Worm (Caenorhabditis elegans) whole organism, young adult: ENCODE results near the gene har-1.

Experiments used
- B0019.2 ChIP-seq: fragments of 200-800 bp; sonication (Bioruptor generic); conservative IDR thresholded peaks from 2 replicates; pipeline ENCODE4 v1.3.6; 2022; ENCODE audit warnings: missing genetic modification reagents, missing genetic modification characterization, missing compliant biosample characterization
- B0035.1 ChIP-seq: sonication (generic microtip); optimal IDR thresholded peaks from 2 replicates; lab custom pipeline; 2016; ENCODE audit warnings: missing genetic modification characterization, mild to moderate bottlenecking, missing compliant biosample characterization, missing genotype, missing genetic modification reagents
- F22D6.2 ChIP-seq: sonication (generic microtip); optimal IDR thresholded peaks from 2 replicates; lab custom pipeline; 2016; ENCODE audit warnings: mild to moderate bottlenecking, missing genetic modification characterization, missing compliant biosample characterization
- F33H1.4 ChIP-seq: fragments of 200-800 bp; sonication (Bioruptor generic); IDR thresholded peaks from 2 replicates; pipeline ENCODE4 v1.3.6; 2022; ENCODE audit warnings: missing genetic modification reagents, missing genetic modification characterization, missing compliant biosample characterization
- F55B11.4 ChIP-seq: sonication (generic microtip); optimal IDR thresholded peaks from 2 replicates; lab custom pipeline; 2016; ENCODE audit warnings: missing compliant biosample characterization, missing genetic modification characterization, borderline replicate concordance; ENCODE audit not compliant: insufficient read depth
- F57A8.1 ChIP-seq: fragments of 200-800 bp; sonication (Bioruptor generic); optimal IDR thresholded peaks from 2 replicates; lab custom pipeline; 2018; ENCODE audit warnings: mild to moderate bottlenecking, missing genetic modification characterization, moderate library complexity, missing compliant biosample characterization
- K11D2.4 ChIP-seq: fragments of 200-800 bp; sonication (Bioruptor generic); IDR thresholded peaks from 2 replicates; pipeline ENCODE4 v1.3.6; 2022; ENCODE audit warnings: missing genetic modification reagents, missing genetic modification characterization, missing compliant biosample characterization
- T26A5.8 ChIP-seq: sonication (generic microtip); optimal IDR thresholded peaks from 2 replicates; lab custom pipeline; 2016; ENCODE audit warnings: missing genetic modification characterization, missing compliant biosample characterization
- Y56A3A.18 ChIP-seq: fragments of 200-800 bp; sonication (Bioruptor generic); IDR thresholded peaks from 2 replicates; pipeline ENCODE4 v1.3.6; 2022; ENCODE audit warnings: missing genetic modification reagents, missing genetic modification characterization, missing compliant biosample characterization
- Y95B8A.8 ChIP-seq: fragments of 200-800 bp; sonication (Bioruptor generic); IDR thresholded peaks from 2 replicates; pipeline ENCODE4 v1.3.6; 2022; ENCODE audit warnings: missing genetic modification reagents, missing genetic modification characterization, missing compliant biosample characterization
- ZK185.1 ChIP-seq: sonication (generic microtip); optimal IDR thresholded peaks from 2 replicates; lab custom pipeline; 2016; ENCODE audit warnings: mild to moderate bottlenecking, missing genetic modification characterization, missing compliant biosample characterization; ENCODE audit not compliant: poor library complexity, severe bottlenecking
- akir-1 ChIP-seq: fragments of 200-800 bp; sonication (Bioruptor generic); optimal IDR thresholded peaks from 2 replicates; lab custom pipeline; 2018; ENCODE audit warnings: mild to moderate bottlenecking, missing genetic modification characterization, moderate library complexity, missing compliant biosample characterization
- aptf-2 ChIP-seq: fragments of 200-800 bp; sonication (Bioruptor generic); conservative IDR thresholded peaks from 2 replicates; pipeline ENCODE4 v1.3.6; 2022; ENCODE audit warnings: missing genetic modification reagents, missing genetic modification characterization, missing compliant biosample characterization
- aptf-3 ChIP-seq: fragments of 200-800 bp; sonication (Bioruptor generic); IDR thresholded peaks from 2 replicates; pipeline ENCODE4 v1.3.6; 2022; ENCODE audit warnings: missing genetic modification characterization, missing compliant biosample characterization
- atf-7 ChIP-seq: sonication (generic microtip); optimal IDR thresholded peaks from 2 replicates; lab custom pipeline; 2017; ENCODE audit warnings: mild to moderate bottlenecking, missing genetic modification characterization, missing compliant biosample characterization
- attf-6 ChIP-seq: fragments of 200-800 bp; sonication (Bioruptor generic); IDR thresholded peaks from 2 replicates; pipeline ENCODE4 v1.3.6; 2022; ENCODE audit warnings: missing genetic modification reagents, missing genetic modification characterization, missing compliant biosample characterization
- bed-1 ChIP-seq: fragments of 200-800 bp; sonication (Bioruptor generic); IDR thresholded peaks from 2 replicates; pipeline ENCODE4 v1.3.6; 2022; ENCODE audit warnings: missing genetic modification reagents, missing genetic modification characterization, missing compliant biosample characterization
- cebp-1 ChIP-seq, 2 experiments: fragments of 200-800 bp in 1 of 2; sonication (Bioruptor generic) in 1 of 2; sonication (generic microtip) in 1 of 2; IDR thresholded peaks in 1 of 2; optimal IDR thresholded peaks in 1 of 2; 2 replicates each; pipeline versions ENCODE4 v1.3.6 to Lab custom; 2017 to 2022; ENCODE audit warnings: missing compliant biosample characterization in 2 of 2, missing genetic modification characterization in 2 of 2, mild to moderate bottlenecking in 1 of 2, missing genetic modification reagents in 1 of 2, moderate library complexity in 1 of 2
- ceh-100 ChIP-seq: fragments of 200-800 bp; sonication (Bioruptor generic); IDR thresholded peaks from 2 replicates; pipeline ENCODE4 v1.3.6; 2022; ENCODE audit warnings: missing genetic modification reagents, missing genetic modification characterization, missing compliant biosample characterization
- ceh-58 ChIP-seq: fragments of 200-800 bp; sonication (Bioruptor generic); IDR thresholded peaks from 2 replicates; pipeline ENCODE4 v1.3.6; 2022; ENCODE audit warnings: missing genetic modification characterization, missing compliant biosample characterization
- die-1 ChIP-seq: sonication (generic microtip); optimal IDR thresholded peaks from 2 replicates; lab custom pipeline; 2016; ENCODE audit warnings: missing genotype, mild to moderate bottlenecking, missing genetic modification characterization, missing compliant biosample characterization
- dpl-1 ChIP-seq: fragments of 150-350 bp; optimal IDR thresholded peaks from 2 replicates; lab custom pipeline; 2014; ENCODE audit warnings: missing biosample characterization, missing genetic modification reagents, missing genetic modification characterization
- egl-18 ChIP-seq: fragments of 200-800 bp; sonication (Bioruptor generic); IDR thresholded peaks from 2 replicates; pipeline ENCODE4 v1.3.6; 2022; ENCODE audit warnings: missing genetic modification reagents, missing genetic modification characterization, missing compliant biosample characterization
- egl-44 ChIP-seq: fragments of 200-800 bp; sonication (Bioruptor generic); IDR thresholded peaks from 2 replicates; pipeline ENCODE4 v1.3.6; 2022; ENCODE audit warnings: missing genetic modification reagents, missing genetic modification characterization, missing compliant biosample characterization
- egrh-3 ChIP-seq: fragments of 200-800 bp; sonication (Bioruptor generic); IDR thresholded peaks from 2 replicates; pipeline ENCODE4 v1.3.6; 2022; ENCODE audit warnings: missing genetic modification reagents, missing genetic modification characterization, missing compliant biosample characterization
- ekl-4 ChIP-seq: fragments of 200-800 bp; sonication (Bioruptor generic); IDR thresholded peaks from 2 replicates; pipeline ENCODE4 v1.3.6; 2022; ENCODE audit warnings: missing genetic modification reagents, missing genetic modification characterization, missing compliant biosample characterization
- ets-4 ChIP-seq: fragments of 200-800 bp; sonication (Bioruptor generic); optimal IDR thresholded peaks from 2 replicates; lab custom pipeline; 2018; ENCODE audit warnings: mild to moderate bottlenecking, missing genetic modification characterization, missing compliant biosample characterization
- him-1 ChIP-seq: sonication (generic microtip); optimal IDR thresholded peaks from 2 replicates; lab custom pipeline; 2016; ENCODE audit warnings: missing genotype, missing genetic modification reagents, missing genetic modification characterization, missing compliant biosample characterization
- hlh-12 ChIP-seq: sonication (generic microtip); optimal IDR thresholded peaks from 2 replicates; lab custom pipeline; 2016; ENCODE audit warnings: missing genetic modification characterization, missing compliant biosample characterization
- hmg-20 ChIP-seq: fragments of 200-800 bp; sonication (Bioruptor generic); IDR thresholded peaks from 2 replicates; pipeline ENCODE4 v1.3.6; 2022; ENCODE audit warnings: missing genetic modification reagents, missing genetic modification characterization, missing compliant biosample characterization
- lag-1 ChIP-seq: fragments of 200-800 bp; sonication (Bioruptor generic); IDR thresholded peaks from 2 replicates; pipeline ENCODE4 v1.3.6; 2022; ENCODE audit warnings: missing genetic modification reagents, missing genetic modification characterization, missing compliant biosample characterization
- let-607 ChIP-seq, 2 experiments: fragments of 200-800 bp in 1 of 2; sonication (Bioruptor generic) in 1 of 2; sonication (generic microtip) in 1 of 2; optimal IDR thresholded peaks; 2 replicates each; lab custom pipeline; 2016 to 2018; ENCODE audit warnings: mild to moderate bottlenecking in 2 of 2, missing compliant biosample characterization in 2 of 2, missing genetic modification characterization in 2 of 2, moderate library complexity in 2 of 2, missing genotype in 1 of 2
- lin-35 ChIP-seq, 3 experiments: fragments of 150-350 bp in 2 of 3; sonication (generic microtip) in 1 of 3; optimal IDR thresholded peaks; 2 replicates each; lab custom pipeline; 2014 to 2018; ENCODE audit warnings: missing biosample characterization in 3 of 3, missing genetic modification characterization in 3 of 3, missing genetic modification reagents in 3 of 3
- lin-54 ChIP-seq: fragments of 200-800 bp; sonication (Bioruptor generic); optimal IDR thresholded peaks from 2 replicates; lab custom pipeline; 2018; ENCODE audit warnings: mild to moderate bottlenecking, missing genetic modification characterization, missing compliant biosample characterization
- lsy-27 ChIP-seq: sonication (generic microtip); optimal IDR thresholded peaks from 2 replicates; lab custom pipeline; 2017; ENCODE audit warnings: missing genetic modification characterization, mild to moderate bottlenecking, missing compliant biosample characterization, antibody characterized with exemption, missing genotype, borderline replicate concordance; ENCODE audit not compliant: insufficient read depth
- madf-3 ChIP-seq: fragments of 200-800 bp; sonication (Bioruptor generic); IDR thresholded peaks from 2 replicates; pipeline ENCODE4 v1.3.6; 2022; ENCODE audit warnings: missing genetic modification reagents, missing genetic modification characterization, missing compliant biosample characterization
- nfyb-1 ChIP-seq: fragments of 200-800 bp; sonication (Bioruptor generic); IDR thresholded peaks from 2 replicates; pipeline ENCODE4 v1.3.6; 2022; ENCODE audit warnings: missing genetic modification reagents, missing genetic modification characterization, missing compliant biosample characterization
- nhr-179 ChIP-seq: sonication (generic microtip); optimal IDR thresholded peaks from 2 replicates; lab custom pipeline; 2016; ENCODE audit warnings: mild to moderate bottlenecking, missing genetic modification characterization, missing compliant biosample characterization
- pha-4 ChIP-seq: fragments of 150-350 bp; sonication (generic microtip); optimal IDR thresholded peaks from 2 replicates; lab custom pipeline; 2014; ENCODE audit warnings: missing biosample characterization, missing genetic modification reagents, missing genetic modification characterization
- rcor-1 ChIP-seq: fragments of 200-800 bp; sonication (Bioruptor generic); IDR thresholded peaks from 2 replicates; pipeline ENCODE4 v1.3.6; 2022; ENCODE audit warnings: missing genetic modification reagents, missing genetic modification characterization, missing compliant biosample characterization
- rec-8 ChIP-seq, 2 experiments: sonication (generic microtip); optimal IDR thresholded peaks; 2 replicates each; lab custom pipeline; 2016; ENCODE audit warnings: mild to moderate bottlenecking in 2 of 2, missing genetic modification characterization in 2 of 2, missing genetic modification reagents in 2 of 2, missing genotype in 2 of 2, missing biosample characterization in 1 of 2, missing compliant biosample characterization in 1 of 2, moderate library complexity in 1 of 2
- rpc-1 ChIP-seq, 2 experiments: fragments of 150-350 bp in 1 of 2; sonication (generic microtip) in 1 of 2; optimal IDR thresholded peaks; 2 replicates each; lab custom pipeline; 2014 to 2018; ENCODE audit warnings: missing biosample characterization in 1 of 2, missing genetic modification characterization in 1 of 2, missing genetic modification reagents in 1 of 2, missing genotype in 1 of 2
- sea-2 ChIP-seq: fragments of 200-800 bp; sonication (Bioruptor generic); IDR thresholded peaks from 2 replicates; pipeline ENCODE4 v1.3.6; 2022; ENCODE audit warnings: missing genetic modification characterization, missing compliant biosample characterization
- zfh-2 ChIP-seq: fragments of 200-800 bp; sonication (Bioruptor generic); conservative IDR thresholded peaks from 2 replicates; pipeline ENCODE4 v1.3.6; 2022; ENCODE audit warnings: missing genetic modification reagents, missing genetic modification characterization, missing compliant biosample characterization
- ztf-25 ChIP-seq: fragments of 200-800 bp; sonication (Bioruptor generic); IDR thresholded peaks from 2 replicates; pipeline ENCODE4 v1.3.6; 2022; ENCODE audit warnings: missing genetic modification reagents, missing genetic modification characterization, missing compliant biosample characterization
- ztf-3 ChIP-seq: fragments of 200-800 bp; sonication (Bioruptor generic); optimal IDR thresholded peaks from 2 replicates; lab custom pipeline; 2018; ENCODE audit warnings: mild to moderate bottlenecking, missing genetic modification characterization, missing compliant biosample characterization

Gene har-1

DNA sequence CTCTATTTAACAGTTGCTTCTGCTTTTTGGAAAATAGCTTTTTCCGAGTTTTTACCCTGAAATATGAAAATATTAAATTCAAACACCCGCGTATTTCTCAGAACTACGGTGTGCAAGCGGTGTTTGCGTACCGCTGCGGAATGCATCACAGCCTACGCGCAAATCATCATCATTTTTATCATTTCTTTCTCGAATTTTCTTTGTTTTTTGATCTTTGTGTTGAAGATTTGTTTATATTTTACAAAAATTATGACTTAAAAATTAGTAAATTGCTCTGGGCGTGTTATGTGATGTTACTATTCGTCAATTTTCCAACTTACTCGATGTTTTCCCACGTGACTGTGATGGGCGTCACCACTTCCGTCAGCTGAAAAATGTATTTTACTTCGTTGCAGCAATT, 935 bp upstream of the har-1 start (continued):
- no peak for TF ChIP-seq ceh-100 (GFP tag; lab: Robert Waterston, UW)
- TF ChIP-seq B0035.1 = no peak
- TF ChIP-seq lin-35 (GFP tag; optimal IDR thresholded peaks at IDR 0.05; lab: Kevin White, UChicago) = peak in 2 of 3 experiments; percentile 17 to 94
- peak; percentile 59 for TF ChIP-seq ekl-4 (GFP tag; lab: Robert Waterston, UW)
- TF ChIP-seq lag-1 = no peak
- no peak for TF ChIP-seq pha-4 (tag; lab: Kevin White, UChicago)
- no peak for TF ChIP-seq him-1 (tag; lab: Kevin White, UChicago)
- TF ChIP-seq ztf-3 (GFP tag; lab: Kevin White, UChicago) = no peak
- no peak for TF ChIP-seq F55B11.4 (tag; lab: Kevin White, UChicago)
- no peak for TF ChIP-seq aptf-3
- no peak for TF ChIP-seq atf-7 (tag; lab: Kevin White, UChicago)
- TF ChIP-seq lin-54 (GFP tag; lab: Kevin White, UChicago) = peak; percentile 96
- TF ChIP-seq sea-2 (GFP tag; lab: Robert Waterston, UW) = no peak
- TF ChIP-seq madf-3 = no peak
- TF ChIP-seq let-607 (tag; optimal IDR thresholded peaks at IDR 0.05; lab: Kevin White, UChicago) = no peak
- no peak for TF ChIP-seq akir-1
- TF ChIP-seq F57A8.1 (GFP tag; lab: Kevin White, UChicago) = no peak
- no peak for TF ChIP-seq aptf-2 (GFP tag; lab: Robert Waterston, UW)
- no peak for TF ChIP-seq nhr-179
- no peak for TF ChIP-seq rec-8 (tag; optimal IDR thresholded peaks at IDR 0.05; lab: Kevin White, UChicago)
- TF ChIP-seq lsy-27 (tag; lab: Kevin White, UChicago) = no peak
- no peak for TF ChIP-seq F22D6.2
- peak; percentile 23; the same call in 1 of the 2 replicates for TF ChIP-seq nfyb-1 (GFP tag; lab: Robert Waterston, UW)
- peak; percentile 32; the same call in 1 of the 2 replicates for TF ChIP-seq F33H1.4 (GFP tag; lab: Robert Waterston, UW)
- TF ChIP-seq dpl-1 = peak; percentile 86
- TF ChIP-seq T26A5.8 (tag; lab: Kevin White, UChicago) = no peak
- no peak for TF ChIP-seq die-1 (tag; lab: Kevin White, UChicago)
- no peak for TF ChIP-seq bed-1 (GFP tag; lab: Robert Waterston, UW)
- no peak for TF ChIP-seq B0019.2 (GFP tag; lab: Robert Waterston, UW)
- no peak for TF ChIP-seq hlh-12
- no peak for TF ChIP-seq ceh-58 (GFP tag; lab: Robert Waterston, UW)

- TF ChIP-seq rcor-1 (GFP tag; lab: Robert Waterston, UW) = no peak
- no peak for TF ChIP-seq ztf-25 (GFP tag; lab: Robert Waterston, UW)
- TF ChIP-seq egl-18 (GFP tag; lab: Robert Waterston, UW) = no peak
- TF ChIP-seq K11D2.4 = no peak
- TF ChIP-seq B0035.1 = no peak
- TF ChIP-seq zfh-2 (GFP tag; lab: Robert Waterston, UW) = peak; percentile 72; the same call in 1 of the 2 replicates
Measured at ce11 chrIII:4152309-4152708, 455 bp downstream of the har-1 start.

DNA sequence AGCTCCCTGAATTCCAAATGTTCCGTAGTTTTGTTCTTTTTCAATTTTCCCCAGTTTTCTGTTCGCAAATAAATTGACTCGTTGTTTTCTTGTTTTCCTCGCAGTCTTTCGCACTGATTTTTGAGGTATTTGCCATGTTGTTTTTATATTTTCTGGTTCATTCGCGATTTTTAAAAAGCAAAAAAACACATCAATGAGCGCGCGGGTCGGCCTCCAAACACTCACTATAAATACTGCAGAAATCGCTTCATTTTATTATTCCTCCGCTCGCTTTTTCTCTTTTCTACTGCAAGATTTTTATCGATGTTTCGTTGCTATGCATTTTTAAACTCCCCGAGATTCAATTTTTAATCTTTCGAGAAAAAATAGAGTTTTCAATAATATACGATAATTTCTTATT, 974 bp downstream of the har-1 start:
- TF ChIP-seq rpc-1 (optimal IDR thresholded peaks at IDR 0.05; lab: Kevin White, UChicago) = no peak
- TF ChIP-seq rpc-1 (tag; optimal IDR thresholded peaks at IDR 0.05; lab: Kevin White, UChicago) = no peak
- TF ChIP-seq Y56A3A.18 (GFP tag; lab: Robert Waterston, UW) = no peak
- no peak for TF ChIP-seq hmg-20 (GFP tag; lab: Robert Waterston, UW)
- TF ChIP-seq egl-44 (GFP tag; lab: Robert Waterston, UW) = no peak
- TF ChIP-seq ZK185.1 = no peak
- TF ChIP-seq egrh-3 (GFP tag; lab: Robert Waterston, UW) = no peak
- no peak for TF ChIP-seq attf-6 (GFP tag; lab: Robert Waterston, UW)
- no peak for TF ChIP-seq him-1 (tag; lab: Kevin White, UChicago)
- TF ChIP-seq ztf-3 (GFP tag; lab: Kevin White, UChicago) = no peak
- TF ChIP-seq F33H1.4 (GFP tag; lab: Robert Waterston, UW) = no peak
- TF ChIP-seq ets-4 (GFP tag; lab: Kevin White, UChicago) = no peak
- no peak for TF ChIP-seq cebp-1 (GFP tag; IDR thresholded peaks at IDR 0.05; lab: Robert Waterston, UW)
- TF ChIP-seq cebp-1 (tag; optimal IDR thresholded peaks at IDR 0.05; lab: Kevin White, UChicago) = peak; percentile 20
- TF ChIP-seq Y95B8A.8 (GFP tag; lab: Robert Waterston, UW) = 0 out of 2 replicates have a peak, but pooled peaks have one; percentile 18
- no peak for TF ChIP-seq atf-7 (tag; lab: Kevin White, UChicago)
